Fruit fly (Drosophila melanogaster): Measurements from ENCODE around the gene Spg7.

Spg7 gene

dm6 chrX:2744042-2744441 lies 46.0 kb upstream of the Spg7 start, which contains the start of gene Syx4 (continued):
- peak; percentile 82 for TF ChIP-seq CG7357 (GFP tag; IDR thresholded peaks at IDR 0.05)
- TF ChIP-seq CoRest (tag; optimal IDR thresholded peaks at IDR 0.05): peak; percentile 90
- peak; percentile 90 for TF ChIP-seq H2.0 (GFP tag; IDR thresholded peaks at IDR 0.05)
- TF ChIP-seq Neu2 (GFP tag; optimal IDR thresholded peaks at IDR 0.05; ENCODE audit: borderline replicate concordance): no peak
- peak; percentile 36; the same call in 1 of the 2 replicates for TF ChIP-seq CG4404 (GFP tag; IDR thresholded peaks at IDR 0.05)
- peak; percentile 88 for TF ChIP-seq ATbp (GFP tag; optimal IDR thresholded peaks at IDR 0.05)
- peak; percentile 88 for TF ChIP-seq Ada2b (GFP tag; IDR thresholded peaks at IDR 0.05)
- TF ChIP-seq sug (tag; optimal IDR thresholded peaks at IDR 0.05): peak; percentile 64
- peak; percentile 93 for TF ChIP-seq CG12391 (tag; optimal IDR thresholded peaks at IDR 0.05)
- peak; percentile 90 for TF ChIP-seq cwo (GFP tag; optimal IDR thresholded peaks at IDR 0.05)
- TF ChIP-seq kah (GFP tag; optimal IDR thresholded peaks at IDR 0.05): peak; percentile 82
- TF ChIP-seq CG6765 (GFP tag; optimal IDR thresholded peaks at IDR 0.05): peak; percentile 83
- TF ChIP-seq cad (GFP tag; optimal IDR thresholded peaks at IDR 0.05): no peak
- peak; percentile 86 for TF ChIP-seq ttk (GFP tag; IDR thresholded peaks at IDR 0.05)
- peak; percentile 94 for TF ChIP-seq CG17359 (tag; optimal IDR thresholded peaks at IDR 0.05)
- peak; percentile 44 for TF ChIP-seq CG15696 (tag; optimal IDR thresholded peaks at IDR 0.05)
- TF ChIP-seq CG14965 (GFP tag; optimal IDR thresholded peaks at IDR 0.05; ENCODE audit: borderline replicate concordance): peak; percentile 59
- no peak for TF ChIP-seq CG14860 (GFP tag; IDR thresholded peaks at IDR 0.05; ENCODE audit: partially characterized antibody)
- TF ChIP-seq CG3163 (GFP tag; optimal IDR thresholded peaks at IDR 0.05): peak; percentile 57
- TF ChIP-seq ab (GFP tag; optimal IDR thresholded peaks at IDR 0.05): peak; percentile 46
- TF ChIP-seq CG4617 (GFP tag; optimal IDR thresholded peaks at IDR 0.05; ENCODE audit: borderline replicate concordance): peak; percentile 46
- TF ChIP-seq CG11560 (tag; IDR thresholded peaks at IDR 0.05): peak; percentile 71; the same call in 2 of the 3 replicates
- TF ChIP-seq CG12155 (GFP tag; optimal IDR thresholded peaks at IDR 0.05): peak; percentile 82
- peak; percentile 80 for TF ChIP-seq sens-2 (GFP tag; IDR thresholded peaks at IDR 0.05)
- TF ChIP-seq sima (GFP tag; optimal IDR thresholded peaks at IDR 0.05): peak; percentile 76
- TF ChIP-seq zf30C (GFP tag; optimal IDR thresholded peaks at IDR 0.05): no peak
- TF ChIP-seq psq (GFP tag; optimal IDR thresholded peaks at IDR 0.05): peak; percentile 50
- TF ChIP-seq dimm (GFP tag; IDR thresholded peaks at IDR 0.05): peak; percentile 75
- peak; percentile 92 for TF ChIP-seq bcd (GFP tag; optimal IDR thresholded peaks at IDR 0.05)
- TF ChIP-seq CG15269 (tag; optimal IDR thresholded peaks at IDR 0.05): peak; percentile 95
- peak; percentile 72; the same call in 1 of the 3 replicates for TF ChIP-seq CG6175 (GFP tag; IDR thresholded peaks at IDR 0.05)
- peak; percentile 77 for TF ChIP-seq tin (GFP tag; optimal IDR thresholded peaks at IDR 0.05)
- peak; percentile 79 for TF ChIP-seq Chrac-16 (GFP tag; optimal IDR thresholded peaks at IDR 0.05)
- peak; percentile 60; the same call in 2 of the 3 replicates for TF ChIP-seq sr (GFP tag; IDR thresholded peaks at IDR 0.05)
- no peak for TF ChIP-seq Sin3A (optimal IDR thresholded peaks at IDR 0.05)
- peak; percentile 77 for TF ChIP-seq CG2889 (GFP tag; IDR thresholded peaks at IDR 0.05)
- peak; percentile 79 for TF ChIP-seq esg (GFP tag; conservative IDR thresholded peaks at IDR 0.05)
- TF ChIP-seq wor (GFP tag; IDR thresholded peaks at IDR 0.05): peak; percentile 73
- TF ChIP-seq fd96Cb (tag; optimal IDR thresholded peaks at IDR 0.05): peak; percentile 87
- peak; percentile 84 for TF ChIP-seq maf-S (GFP tag; optimal IDR thresholded peaks at IDR 0.05)
- TF ChIP-seq so (GFP tag; IDR thresholded peaks at IDR 0.05): peak; percentile 92
- peak; percentile 91 for TF ChIP-seq CG14014 (GFP tag; IDR thresholded peaks at IDR 0.05)
- no peak for TF ChIP-seq lov (optimal IDR thresholded peaks at IDR 0.05)
- peak; percentile 53; the same call in 1 of the 3 replicates for TF ChIP-seq lov (GFP tag; IDR thresholded peaks at IDR 0.05)
- TF ChIP-seq Spps (tag; optimal IDR thresholded peaks at IDR 0.05): peak; percentile 34
- TF ChIP-seq fru (optimal IDR thresholded peaks at IDR 0.05): no peak
- no peak for TF ChIP-seq ac (GFP tag; optimal IDR thresholded peaks at IDR 0.05)
- no peak for TF ChIP-seq pan (optimal IDR thresholded peaks at IDR 0.05)
- TF ChIP-seq pan (GFP tag; optimal IDR thresholded peaks at IDR 0.05 in 1 of 2, IDR thresholded peaks at IDR 0.05 in 1 of 2): peak in 1 of 2 experiments; percentile 93
- TF ChIP-seq HLH3B (GFP tag; IDR thresholded peaks at IDR 0.05): peak; percentile 89
- peak; percentile 65 for TF ChIP-seq Poxn (GFP tag; IDR thresholded peaks at IDR 0.05)
- TF ChIP-seq vvl (GFP tag; IDR thresholded peaks at IDR 0.05): peak; percentile 95
- TF ChIP-seq disco-r (GFP tag; optimal IDR thresholded peaks at IDR 0.05): peak; percentile 77

Data from whole organism, embryonic.